Worm (Caenorhabditis elegans) whole organism, late embryonic: ENCODE data around the gene C29F3.3.

ENCODE experiments used
- ama-1 ChIP-seq: fragments of 150-350 bp; optimal IDR thresholded peaks from 2 replicates; lab custom pipeline; 2014
- ceh-18 ChIP-seq: sonication (generic microtip); optimal IDR thresholded peaks from 2 replicates; lab custom pipeline; 2016; ENCODE audit warnings: missing genetic modification characterization, missing compliant biosample characterization
- hlh-6 ChIP-seq: sonication (generic microtip); optimal IDR thresholded peaks from 2 replicates; lab custom pipeline; 2016; ENCODE audit warnings: missing genotype, missing genetic modification characterization, missing compliant biosample characterization
- nhr-11 ChIP-seq: fragments of 150-350 bp; optimal IDR thresholded peaks from 2 replicates; lab custom pipeline; 2014; ENCODE audit warnings: missing biosample characterization, missing genetic modification characterization
- pha-4 ChIP-seq: fragments of 150-350 bp; optimal IDR thresholded peaks from 2 replicates; lab custom pipeline; 2018; ENCODE audit warnings: missing biosample characterization, missing genetic modification reagents, missing genetic modification characterization
- rnt-1 ChIP-seq: sonication (generic microtip); optimal IDR thresholded peaks from 2 replicates; lab custom pipeline; 2016; ENCODE audit warnings: missing genetic modification characterization, missing compliant biosample characterization
- syd-9 ChIP-seq: sonication (generic microtip); optimal IDR thresholded peaks from 2 replicates; lab custom pipeline; 2016; ENCODE audit warnings: mild to moderate bottlenecking, missing genetic modification characterization, moderate library complexity, missing compliant biosample characterization
- tbx-2 ChIP-seq: sonication (generic microtip); optimal IDR thresholded peaks from 2 replicates; lab custom pipeline; 2016; ENCODE audit warnings: missing genetic modification characterization, missing compliant biosample characterization
- unc-86 ChIP-seq: sonication (generic microtip); optimal IDR thresholded peaks from 2 replicates; lab custom pipeline; 2016; ENCODE audit warnings: missing genetic modification characterization, missing compliant biosample characterization
- ztf-16 ChIP-seq: sonication (generic microtip); optimal IDR thresholded peaks from 2 replicates; lab custom pipeline; 2017; ENCODE audit warnings: missing genetic modification characterization, missing compliant biosample characterization

ce11 chrV:15341404-15341803 lies 5.8 kb downstream of the C29F3.3 start, which contains the start of gene clec-229:
- TF ChIP-seq nhr-11: no peak
- TF ChIP-seq tbx-2: no peak
- no peak for TF ChIP-seq pha-4 (tag; lab: Kevin White, UChicago)
- no peak for TF ChIP-seq rnt-1 (tag; lab: Kevin White, UChicago)
- no peak for TF ChIP-seq unc-86 (tag; lab: Kevin White, UChicago)
- no peak for TF ChIP-seq ama-1 (lab: Kevin White, UChicago)
- TF ChIP-seq ztf-16 (tag; lab: Kevin White, UChicago): no peak
- no peak for TF ChIP-seq hlh-6 (tag; lab: Kevin White, UChicago)
- no peak for TF ChIP-seq syd-9 (tag; lab: Kevin White, UChicago)
- no peak for TF ChIP-seq ceh-18 (tag; lab: Kevin White, UChicago)
